Fruit fly (Drosophila melanogaster) whole organism, adult: ENCODE results near the gene Pitslre.
A peak's percentile ranks its signal among the peaks of the same experiment; 100 is the strongest.

Experiments used
- CG11617 ChIP-seq: fragments of 200-800 bp; sonication (Bioruptor generic); optimal IDR thresholded peaks from 2 replicates; lab custom pipeline; 2017; ENCODE audit warnings: mild to moderate bottlenecking, missing biosample characterization, missing genetic modification reagents, missing genetic modification characterization
- CG12768 ChIP-seq: fragments of 200-800 bp; sonication (Bioruptor generic); optimal IDR thresholded peaks from 2 replicates; lab custom pipeline; 2017; ENCODE audit warnings: missing biosample characterization, missing genetic modification characterization, mild to moderate bottlenecking, moderate library complexity, missing genetic modification reagents
- CG14711 ChIP-seq: fragments of 200-800 bp; sonication (Bioruptor generic); optimal IDR thresholded peaks from 2 replicates; lab custom pipeline; 2018; ENCODE audit warnings: missing biosample characterization, mild to moderate bottlenecking, missing genetic modification characterization, moderate library complexity
- CG1620 ChIP-seq: fragments of 200-800 bp; sonication (Bioruptor generic); optimal IDR thresholded peaks from 2 replicates; lab custom pipeline; 2016; ENCODE audit warnings: missing biosample characterization, missing genetic modification characterization
- CG33017 ChIP-seq: fragments of 200-800 bp; sonication (Bioruptor generic); optimal IDR thresholded peaks from 2 replicates; lab custom pipeline; 2018; ENCODE audit warnings: missing biosample characterization, mild to moderate bottlenecking, missing genetic modification characterization, moderate library complexity
- CG5204 ChIP-seq: fragments of 200-800 bp; sonication (Bioruptor generic); optimal IDR thresholded peaks from 2 replicates; lab custom pipeline; 2016; ENCODE audit warnings: missing biosample characterization, missing genetic modification characterization
- CG7045 ChIP-seq: fragments of 200-800 bp; sonication (Bioruptor generic); optimal IDR thresholded peaks from 2 replicates; lab custom pipeline; 2017; ENCODE audit warnings: missing biosample characterization, mild to moderate bottlenecking, missing genetic modification characterization
- CG7101 ChIP-seq: fragments of 200-800 bp; sonication (Bioruptor generic); optimal IDR thresholded peaks from 2 replicates; lab custom pipeline; 2018; ENCODE audit warnings: missing biosample characterization, mild to moderate bottlenecking, missing genetic modification characterization, moderate library complexity
- Clk ChIP-seq: fragments of 200-800 bp; sonication (Bioruptor generic); optimal IDR thresholded peaks from 2 replicates; lab custom pipeline; 2017; ENCODE audit warnings: missing biosample characterization, missing genetic modification characterization
- Crg-1 ChIP-seq: fragments of 200-800 bp; sonication (Bioruptor generic); optimal IDR thresholded peaks from 2 replicates; lab custom pipeline; 2016; ENCODE audit warnings: missing biosample characterization, missing genetic modification characterization
- Hr96 ChIP-seq: fragments of 200-800 bp; sonication (Bioruptor generic); optimal IDR thresholded peaks from 2 replicates; lab custom pipeline; 2016; ENCODE audit warnings: missing biosample characterization, missing genetic modification characterization
- Mnt ChIP-seq: fragments of 200-800 bp; sonication (Bioruptor generic); optimal IDR thresholded peaks from 2 replicates; lab custom pipeline; 2016; ENCODE audit warnings: missing biosample characterization, mild to moderate bottlenecking, missing genetic modification characterization
- bab1 ChIP-seq: fragments of 200-800 bp; sonication (Bioruptor generic); optimal IDR thresholded peaks from 3 replicates; lab custom pipeline; 2019; ENCODE audit warnings: missing biosample characterization, mild to moderate bottlenecking, missing genetic modification characterization, moderate library complexity
- cic ChIP-seq: fragments of 200-800 bp; sonication (Bioruptor generic); optimal IDR thresholded peaks from 2 replicates; lab custom pipeline; 2017; ENCODE audit warnings: missing biosample characterization, mild to moderate bottlenecking, missing genetic modification characterization, moderate library complexity
- cnc ChIP-seq, 2 experiments: fragments of >200 bp; optimal IDR thresholded peaks; 2 replicates each; lab custom pipeline; 2017
- kay ChIP-seq: fragments of 200-800 bp; sonication (Bioruptor generic); peaks from one replicate; lab custom pipeline; 2016; ENCODE audit warnings: missing biosample characterization, missing genetic modification characterization, borderline replicate concordance
- ovo ChIP-seq: fragments of 200-800 bp; sonication (Bioruptor generic); optimal IDR thresholded peaks from 2 replicates; lab custom pipeline; 2016; ENCODE audit warnings: missing biosample characterization, missing genetic modification characterization
- pad ChIP-seq: fragments of 200-800 bp; sonication (Bioruptor generic); optimal IDR thresholded peaks from 3 replicates; lab custom pipeline; 2017; ENCODE audit warnings: missing biosample characterization, missing genetic modification characterization, mild to moderate bottlenecking, moderate library complexity, missing genetic modification reagents
- tj ChIP-seq: fragments of 200-800 bp; sonication (Bioruptor generic); optimal IDR thresholded peaks from 3 replicates; lab custom pipeline; 2017; ENCODE audit warnings: missing biosample characterization, mild to moderate bottlenecking, missing genetic modification characterization, moderate library complexity
- toe ChIP-seq: fragments of 200-800 bp; sonication (Bioruptor generic); optimal IDR thresholded peaks from 2 replicates; lab custom pipeline; 2016; ENCODE audit warnings: missing biosample characterization, missing genetic modification characterization

Pitslre gene

dm6 chr3L:20772647-20773015, 1.3 kb downstream of the Pitslre start:
- TF ChIP-seq Hr96 (GFP tag; lab: Kevin White, UChicago) (no peak), CG7045 (no peak), CG1620 (GFP tag; lab: Kevin White, UChicago) (no peak), CG12768 (GFP tag; lab: Kevin White, UChicago) (no peak), Clk (no peak)

dm6 chr3L:20777496-20777895, 6.2 kb downstream of the Pitslre start:
- TF ChIP-seq pad (GFP tag; lab: Kevin White, UChicago) (no peak), Hr96 (GFP tag; lab: Kevin White, UChicago) (no peak), CG7045 (no peak), cnc (optimal IDR thresholded peaks at IDR 0.05; lab: Kevin White, UChicago) (no peak), tj (GFP tag; lab: Kevin White, UChicago) (no peak), bab1 (no peak), CG14711 (tag; lab: Kevin White, UChicago) (no peak), kay (GFP tag; lab: Kevin White, UChicago) (no peak), ovo (GFP tag; lab: Kevin White, UChicago) (no peak), CG12768 (GFP tag; lab: Kevin White, UChicago) (no peak)

dm6 chr3L:20778224-20779063, 7.1 kb downstream of the Pitslre start, which contains the start of the genes Pex16 and Pex14:
TSS of gene Pex16 (minus strand) at chr3L:20778264.
TSS of gene Pex14 (plus strand) at chr3L:20778799.
- TF ChIP-seq CG12768 (GFP tag; lab: Kevin White, UChicago) (no peak), pad (GFP tag; lab: Kevin White, UChicago) (peak; percentile 40), CG7045 (peak; percentile 61), Crg-1 (no peak), Clk (no peak), ovo (GFP tag; lab: Kevin White, UChicago) (no peak), CG11617 (GFP tag; lab: Kevin White, UChicago) (peak; percentile 40), CG7101 (tag; lab: Kevin White, UChicago) (peak; percentile 44), cic (GFP tag; lab: Kevin White, UChicago) (no peak), CG5204 (no peak), CG33017 (tag; lab: Kevin White, UChicago) (peak; percentile 41), toe (peak; percentile 77), kay (GFP tag; lab: Kevin White, UChicago) (no peak), bab1 (no peak), tj (GFP tag; lab: Kevin White, UChicago) (no peak), CG1620 (GFP tag; lab: Kevin White, UChicago) (peak; percentile 63), Hr96 (GFP tag; lab: Kevin White, UChicago) (peak; percentile 74), Mnt (GFP tag; lab: Kevin White, UChicago) (peak; percentile 39), CG14711 (tag; lab: Kevin White, UChicago) (peak; percentile 47), cnc (optimal IDR thresholded peaks at IDR 0.05; lab: Kevin White, UChicago) (no peak)

- no peak for TF ChIP-seq cnc (optimal IDR thresholded peaks at IDR 0.05; lab: Kevin White, UChicago)
- no peak for TF ChIP-seq CG12768 (GFP tag; lab: Kevin White, UChicago)
- no peak for TF ChIP-seq toe
- TF ChIP-seq kay (GFP tag; lab: Kevin White, UChicago) = no peak
- TF ChIP-seq pad (GFP tag; lab: Kevin White, UChicago) = no peak
- TF ChIP-seq CG11617 (GFP tag; lab: Kevin White, UChicago) = no peak
- TF ChIP-seq bab1 = no peak
- no peak for TF ChIP-seq Mnt (GFP tag; lab: Kevin White, UChicago)
- TF ChIP-seq Clk = no peak
- TF ChIP-seq CG1620 (GFP tag; lab: Kevin White, UChicago) = no peak
- no peak for TF ChIP-seq Hr96 (GFP tag; lab: Kevin White, UChicago)
- TF ChIP-seq tj (GFP tag; lab: Kevin White, UChicago) = no peak
Measured at dm6 chr3L:20784394-20784793, 13.1 kb downstream of the Pitslre start.

- TF ChIP-seq bab1 = peak; percentile 49
- peak; percentile 5 for TF ChIP-seq CG12768 (GFP tag; lab: Kevin White, UChicago)
- peak; percentile 4 for TF ChIP-seq CG7045
- TF ChIP-seq cnc (optimal IDR thresholded peaks at IDR 0.05; lab: Kevin White, UChicago) = no peak
- no peak for TF ChIP-seq Clk
- peak; percentile 54 for TF ChIP-seq CG11617 (GFP tag; lab: Kevin White, UChicago)
- TF ChIP-seq CG5204 = no peak
- peak; percentile 15 for TF ChIP-seq CG1620 (GFP tag; lab: Kevin White, UChicago)
- TF ChIP-seq Hr96 (GFP tag; lab: Kevin White, UChicago) = peak; percentile 60
- TF ChIP-seq toe = peak; percentile 73
- TF ChIP-seq tj (GFP tag; lab: Kevin White, UChicago) = peak; percentile 47
- TF ChIP-seq ovo (GFP tag; lab: Kevin White, UChicago) = peak; percentile 93
- TF ChIP-seq CG33017 (tag; lab: Kevin White, UChicago) = peak; percentile 39
- peak; percentile 47 for TF ChIP-seq CG7101 (tag; lab: Kevin White, UChicago)
- no peak for TF ChIP-seq kay (GFP tag; lab: Kevin White, UChicago)
- peak; percentile 62 for TF ChIP-seq cic (GFP tag; lab: Kevin White, UChicago)
- peak; percentile 68 for TF ChIP-seq pad (GFP tag; lab: Kevin White, UChicago)
- TF ChIP-seq CG14711 (tag; lab: Kevin White, UChicago) = no peak
- TF ChIP-seq Mnt (GFP tag; lab: Kevin White, UChicago) = peak; percentile 58
- TF ChIP-seq Crg-1 = peak; percentile 31
Measured at dm6 chr3L:20784812-20785671, 13.7 kb downstream of the Pitslre start.
